ENCODE assay signal across 1 fruit fly cellular context in genomic region chr3R:12957388-12957787, dm6.
A peak's percentile ranks its signal among the peaks of the same experiment; 100 is the strongest.
TF ChIP-seq lines count a peak whose summit lies in the region.

No protein-coding gene starts in this region.

TF ChIP-seq in whole organism, prepupa, 60 proteins besides CTCF, POLR2A, EP300 and RAD21 (continued from another document):
- TF ChIP-seq topi (GFP tag; optimal IDR thresholded peaks at IDR 0.05; lab: Kevin White, UChicago) = peak; percentile 26
- TF ChIP-seq CG6163 (GFP tag; IDR thresholded peaks at IDR 0.05; lab: Robert Waterston, UW) = peak; percentile 66; the same call in 2 of the 3 replicates
- peak; percentile 6 for TF ChIP-seq cyc (GFP tag; optimal IDR thresholded peaks at IDR 0.05; lab: Kevin White, UChicago)
- TF ChIP-seq CG6808 (GFP tag; optimal IDR thresholded peaks at IDR 0.05; lab: Kevin White, UChicago) = peak; percentile 17
- peak; percentile 66 for TF ChIP-seq Eip78C (GFP tag; lab: Kevin White, UChicago)
- TF ChIP-seq pdm3 (GFP tag; optimal IDR thresholded peaks at IDR 0.05; lab: Kevin White, UChicago) = peak; percentile 1
- peak; percentile 30 for TF ChIP-seq CG3919 (GFP tag; optimal IDR thresholded peaks at IDR 0.05; lab: Kevin White, UChicago)
- TF ChIP-seq net (GFP tag; optimal IDR thresholded peaks at IDR 0.05; lab: Kevin White, UChicago) = no peak
- peak; percentile 29 for TF ChIP-seq lz (GFP tag; optimal IDR thresholded peaks at IDR 0.05; lab: Kevin White, UChicago)
- TF ChIP-seq Sox15 (GFP tag; optimal IDR thresholded peaks at IDR 0.05; lab: Kevin White, UChicago) = no peak
- no peak for TF ChIP-seq dac (GFP tag; optimal IDR thresholded peaks at IDR 0.05; lab: Kevin White, UChicago)
- TF ChIP-seq fd59A (GFP tag; optimal IDR thresholded peaks at IDR 0.05; lab: Kevin White, UChicago) = peak; percentile 10
- TF ChIP-seq CG6792 (GFP tag; optimal IDR thresholded peaks at IDR 0.05; lab: Kevin White, UChicago) = peak; percentile 0
- peak; percentile 15 for TF ChIP-seq Sox14 (GFP tag; optimal IDR thresholded peaks at IDR 0.05; lab: Kevin White, UChicago)
- peak; percentile 40 for TF ChIP-seq CG3032 (tag; optimal IDR thresholded peaks at IDR 0.05; lab: Kevin White, UChicago)
- TF ChIP-seq fkh (GFP tag; optimal IDR thresholded peaks at IDR 0.05; lab: Kevin White, UChicago) = no peak
- no peak for TF ChIP-seq CG1621 (tag; optimal IDR thresholded peaks at IDR 0.05; lab: Kevin White, UChicago)
- TF ChIP-seq CG34406 (GFP tag; optimal IDR thresholded peaks at IDR 0.05; lab: Kevin White, UChicago) = no peak
- peak; percentile 23 for TF ChIP-seq dsx (GFP tag; optimal IDR thresholded peaks at IDR 0.05; lab: Kevin White, UChicago; ENCODE audit: poor library complexity, severe bottlenecking)
- TF ChIP-seq CG8632 (GFP tag; optimal IDR thresholded peaks at IDR 0.05; lab: Kevin White, UChicago) = no peak
- no peak for TF ChIP-seq eg (GFP tag; IDR thresholded peaks at IDR 0.05; lab: Robert Waterston, UW)
